Worm (Caenorhabditis elegans) whole organism, young adult: ENCODE results near the gene col-96.

Source experiments
- ama-1 ChIP-seq, 3 experiments: fragments of 150-350 bp in 1 of 3; sonication (generic microtip) in 2 of 3; optimal IDR thresholded peaks; 2 replicates each; lab custom pipeline; 2014 to 2018; ENCODE audit warnings: missing biosample characterization in 2 of 3, missing genetic modification characterization in 2 of 3, missing genetic modification reagents in 2 of 3
- attf-5 ChIP-seq: fragments of 200-800 bp; sonication (Bioruptor generic); optimal IDR thresholded peaks from 2 replicates; lab custom pipeline; 2018; ENCODE audit warnings: mild to moderate bottlenecking, missing genetic modification characterization, missing compliant biosample characterization
- madf-8 ChIP-seq: fragments of 200-800 bp; sonication (Bioruptor generic); conservative IDR thresholded peaks from 2 replicates; pipeline ENCODE4 v1.3.6; 2022; ENCODE audit warnings: missing genetic modification reagents, missing genetic modification characterization, missing compliant biosample characterization
- nfyb-1 ChIP-seq: fragments of 200-800 bp; sonication (Bioruptor generic); IDR thresholded peaks from 2 replicates; pipeline ENCODE4 v1.3.6; 2022; ENCODE audit warnings: missing genetic modification reagents, missing genetic modification characterization, missing compliant biosample characterization
- rcor-1 ChIP-seq: fragments of 200-800 bp; sonication (Bioruptor generic); IDR thresholded peaks from 2 replicates; pipeline ENCODE4 v1.3.6; 2022; ENCODE audit warnings: missing genetic modification reagents, missing genetic modification characterization, missing compliant biosample characterization
- xnd-1 ChIP-seq: sonication (generic microtip); optimal IDR thresholded peaks from 2 replicates; lab custom pipeline; 2016; ENCODE audit warnings: missing genotype, missing genetic modification reagents, missing genetic modification characterization, missing compliant biosample characterization
- ztf-18 ChIP-seq: sonication (generic microtip); optimal IDR thresholded peaks from 2 replicates; lab custom pipeline; 2016; ENCODE audit warnings: missing genotype, mild to moderate bottlenecking, missing genetic modification characterization, missing compliant biosample characterization
- ztf-26 ChIP-seq: sonication (generic microtip); optimal IDR thresholded peaks from 2 replicates; lab custom pipeline; 2017; ENCODE audit warnings: missing genetic modification characterization, missing compliant biosample characterization

DNA sequence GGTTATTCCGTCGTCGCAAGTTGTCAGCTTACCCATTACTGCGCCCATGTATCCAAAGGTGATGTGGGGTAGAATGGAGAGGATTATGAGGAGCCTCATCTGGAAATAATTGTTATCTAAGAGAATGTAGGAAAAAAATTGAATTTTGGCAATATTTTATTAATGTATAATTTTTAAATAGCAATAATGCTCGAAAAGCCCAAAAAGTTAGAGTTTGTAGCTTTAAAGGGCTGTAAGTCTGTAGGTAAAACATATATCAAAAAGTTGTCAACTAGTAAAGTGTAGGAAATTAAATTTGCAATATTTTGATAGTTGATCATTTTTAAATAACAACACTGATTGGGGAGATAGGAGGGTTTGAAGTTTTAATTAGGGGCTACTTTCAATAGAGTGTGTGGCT, 2.2 kb upstream of the col-96 start, which contains the start of gene Y41C4A.8:
- TF ChIP-seq attf-5 (no peak), xnd-1 (tag; lab: Kevin White, UChicago) (no peak), rcor-1 (GFP tag; lab: Robert Waterston, UW) (no peak), ztf-18 (tag; lab: Kevin White, UChicago) (no peak), nfyb-1 (GFP tag; lab: Robert Waterston, UW) (no peak), ztf-26 (tag; lab: Kevin White, UChicago) (no peak), madf-8 (GFP tag; lab: Robert Waterston, UW) (no peak), ama-1 (optimal IDR thresholded peaks at IDR 0.05; lab: Kevin White, UChicago) (no peak), ama-1 (GFP tag; optimal IDR thresholded peaks at IDR 0.05; lab: Kevin White, UChicago) (no peak)
